Fruit fly (Drosophila melanogaster): ENCODE measurements around the gene Ugt36D1.
A peak's percentile ranks its signal among the peaks of the same experiment; 100 is the strongest.

Gene Ugt36D1

dm6 chr2L:18812348-18812747, 11.0 kb upstream of the Ugt36D1 start, which contains the start of the genes CG17325 and CG42305:
CG17325 (plus strand) TSS chr2L:18812648.
CG42305 (plus strand) TSS chr2L:18812648.
- no peak for TF ChIP-seq pan (optimal IDR thresholded peaks at IDR 0.05)
- TF ChIP-seq Dll (optimal IDR thresholded peaks at IDR 0.05): no peak
- no peak for TF ChIP-seq EcR (GFP tag; optimal IDR thresholded peaks at IDR 0.05)
- no peak for TF ChIP-seq CG8478 (optimal IDR thresholded peaks at IDR 0.05)
- TF ChIP-seq psq (optimal IDR thresholded peaks at IDR 0.05): no peak
- no peak for TF ChIP-seq usp (GFP tag; optimal IDR thresholded peaks at IDR 0.05)

- TF ChIP-seq Dll (optimal IDR thresholded peaks at IDR 0.05) (no peak), psq (optimal IDR thresholded peaks at IDR 0.05) (no peak), pan (optimal IDR thresholded peaks at IDR 0.05) (no peak), CG8478 (optimal IDR thresholded peaks at IDR 0.05) (no peak), usp (GFP tag; optimal IDR thresholded peaks at IDR 0.05) (no peak), EcR (GFP tag; optimal IDR thresholded peaks at IDR 0.05) (no peak)
These were observed 10.6 kb upstream of the Ugt36D1 start for dm6 chr2L:18812755-18813154.

dm6 chr2L:18815194-18815593, 8.2 kb upstream of the Ugt36D1 start:
- TF ChIP-seq usp (GFP tag; optimal IDR thresholded peaks at IDR 0.05) (no peak), EcR (GFP tag; optimal IDR thresholded peaks at IDR 0.05) (no peak), Dll (optimal IDR thresholded peaks at IDR 0.05) (no peak), psq (optimal IDR thresholded peaks at IDR 0.05) (no peak)

dm6 chr2L:18818397-18818796, 5.0 kb upstream of the Ugt36D1 start:
- no peak for TF ChIP-seq pan (optimal IDR thresholded peaks at IDR 0.05)
- TF ChIP-seq EcR (GFP tag; optimal IDR thresholded peaks at IDR 0.05): no peak
- TF ChIP-seq psq (optimal IDR thresholded peaks at IDR 0.05): no peak
- TF ChIP-seq usp (GFP tag; optimal IDR thresholded peaks at IDR 0.05): no peak
- TF ChIP-seq Dll (optimal IDR thresholded peaks at IDR 0.05): no peak
- no peak for TF ChIP-seq CG8478 (optimal IDR thresholded peaks at IDR 0.05)

- TF ChIP-seq pan (optimal IDR thresholded peaks at IDR 0.05): no peak
- no peak for TF ChIP-seq Dll (optimal IDR thresholded peaks at IDR 0.05)
- TF ChIP-seq CG8478 (optimal IDR thresholded peaks at IDR 0.05): no peak
- no peak for TF ChIP-seq EcR (GFP tag; optimal IDR thresholded peaks at IDR 0.05)
- TF ChIP-seq usp (GFP tag; optimal IDR thresholded peaks at IDR 0.05): no peak
These were observed 4.3 kb upstream of the Ugt36D1 start, which contains the start of gene Ugt36F1 for dm6 chr2L:18819044-18819443. Ugt36F1 (plus strand) TSS chr2L:18819344.

- TF ChIP-seq pan (optimal IDR thresholded peaks at IDR 0.05) (no peak), usp (GFP tag; optimal IDR thresholded peaks at IDR 0.05) (no peak), CG8478 (optimal IDR thresholded peaks at IDR 0.05) (no peak), Dll (optimal IDR thresholded peaks at IDR 0.05) (no peak), psq (optimal IDR thresholded peaks at IDR 0.05) (no peak), EcR (GFP tag; optimal IDR thresholded peaks at IDR 0.05) (no peak)
These were observed 543 bp upstream of the Ugt36D1 start for dm6 chr2L:18822805-18823204.

- TF ChIP-seq pan (optimal IDR thresholded peaks at IDR 0.05): peak; percentile 30
- TF ChIP-seq usp (GFP tag; optimal IDR thresholded peaks at IDR 0.05): no peak
These were observed 3.2 kb downstream of the Ugt36D1 start, which contains the start of gene Ugt36E1 for dm6 chr2L:18826496-18827008. Ugt36E1 (plus strand) TSS chr2L:18826770.

- TF ChIP-seq CG8478 (optimal IDR thresholded peaks at IDR 0.05): no peak
- no peak for TF ChIP-seq pan (optimal IDR thresholded peaks at IDR 0.05)
- no peak for TF ChIP-seq Dll (optimal IDR thresholded peaks at IDR 0.05)
- TF ChIP-seq EcR (GFP tag; optimal IDR thresholded peaks at IDR 0.05): no peak
- TF ChIP-seq psq (optimal IDR thresholded peaks at IDR 0.05): no peak
- no peak for TF ChIP-seq usp (GFP tag; optimal IDR thresholded peaks at IDR 0.05)
These were observed 7.5 kb downstream of the Ugt36D1 start, which contains the start of the genes CG17597 and ScpX for dm6 chr2L:18830587-18831528. CG17597 (minus strand) TSS chr2L:18831153. ScpX (plus strand) TSS chr2L:18831229.

dm6 chr2L:18834525-18834924, 11.2 kb downstream of the Ugt36D1 start:
- TF ChIP-seq usp (GFP tag; optimal IDR thresholded peaks at IDR 0.05) (no peak), EcR (GFP tag; optimal IDR thresholded peaks at IDR 0.05) (no peak), CG8478 (optimal IDR thresholded peaks at IDR 0.05) (no peak), Dll (optimal IDR thresholded peaks at IDR 0.05) (no peak), pan (optimal IDR thresholded peaks at IDR 0.05) (no peak)

- TF ChIP-seq Dll (optimal IDR thresholded peaks at IDR 0.05): no peak
- TF ChIP-seq CG8478 (optimal IDR thresholded peaks at IDR 0.05): no peak
These were observed 16.0 kb downstream of the Ugt36D1 start, which contains the start of gene CG10600 for dm6 chr2L:18839143-18839872. CG10600 (minus strand) TSS chr2L:18839679.

- TF ChIP-seq EcR (GFP tag; optimal IDR thresholded peaks at IDR 0.05): no peak
These were observed 17.9 kb downstream of the Ugt36D1 start, which contains the start of gene CG31752 for dm6 chr2L:18841210-18841609. CG31752 (minus strand) TSS chr2L:18841310.

- TF ChIP-seq CG8478 (optimal IDR thresholded peaks at IDR 0.05) (no peak), pan (optimal IDR thresholded peaks at IDR 0.05) (no peak), Dll (optimal IDR thresholded peaks at IDR 0.05) (no peak), EcR (GFP tag; optimal IDR thresholded peaks at IDR 0.05) (no peak), psq (optimal IDR thresholded peaks at IDR 0.05) (no peak)
These were observed 20.2 kb downstream of the Ugt36D1 start for dm6 chr2L:18843560-18843959.
